Fruit fly (Drosophila melanogaster): Measurements from ENCODE around the gene SAK.

The SAK gene

dm6 chr3L:21496865-21497634 is 18.6 kb downstream of the SAK start, which contains the start of gene Hr78 (continued):
- no peak for TF ChIP-seq NC2β (GFP tag; optimal IDR thresholded peaks at IDR 0.05)

dm6 chr3L:21496502-21496864 is 19.2 kb downstream of the SAK start:
- TF ChIP-seq Max (GFP tag; optimal IDR thresholded peaks at IDR 0.05): no peak
- TF ChIP-seq CHES-1-like (GFP tag; optimal IDR thresholded peaks at IDR 0.05): no peak
- 0 out of 3 replicates have a peak, but pooled peaks have one; percentile 24 for TF ChIP-seq mld (GFP tag; IDR thresholded peaks at IDR 0.05; ENCODE audit: partially characterized antibody)
- no peak for TF ChIP-seq E2f2 (GFP tag; IDR thresholded peaks at IDR 0.05)
- no peak for TF ChIP-seq Mad (GFP tag; optimal IDR thresholded peaks at IDR 0.05)
- TF ChIP-seq mirr (GFP tag; optimal IDR thresholded peaks at IDR 0.05): no peak
- TF ChIP-seq tna (GFP tag; IDR thresholded peaks at IDR 0.05; ENCODE audit: partially characterized antibody): peak; percentile 52; the same call in 1 of the 2 replicates
- no peak for TF ChIP-seq Kr (GFP tag; optimal IDR thresholded peaks at IDR 0.05)
- TF ChIP-seq chinmo (GFP tag; IDR thresholded peaks at IDR 0.05; ENCODE audit: partially characterized antibody): peak; percentile 74; the same call in 2 of the 4 replicates
- TF ChIP-seq tll (GFP tag; optimal IDR thresholded peaks at IDR 0.05): no peak
- TF ChIP-seq seq (GFP tag; IDR thresholded peaks at IDR 0.05): no peak
- TF ChIP-seq CG6689 (GFP tag; IDR thresholded peaks at IDR 0.05): no peak
- TF ChIP-seq CG15011 (GFP tag; optimal IDR thresholded peaks at IDR 0.05): no peak
- no peak for TF ChIP-seq CG9727 (GFP tag; optimal IDR thresholded peaks at IDR 0.05)
- no peak for TF ChIP-seq CG7357 (GFP tag; IDR thresholded peaks at IDR 0.05)
- no peak for TF ChIP-seq disco-r (GFP tag; optimal IDR thresholded peaks at IDR 0.05)
- TF ChIP-seq Ptx1 (GFP tag; IDR thresholded peaks at IDR 0.05): no peak
- no peak for TF ChIP-seq bab2 (GFP tag; optimal IDR thresholded peaks at IDR 0.05)
- 0 out of 2 replicates have a peak, but pooled peaks have one; percentile 2 for TF ChIP-seq CG9932 (GFP tag; IDR thresholded peaks at IDR 0.05)
- TF ChIP-seq CG15073 (GFP tag; optimal IDR thresholded peaks at IDR 0.05): no peak
- TF ChIP-seq run (tag; optimal IDR thresholded peaks at IDR 0.05): no peak
- peak; percentile 91 for TF ChIP-seq Ets65A (GFP tag)
- TF ChIP-seq eyg (GFP tag; optimal IDR thresholded peaks at IDR 0.05): no peak
- TF ChIP-seq repo (GFP tag; optimal IDR thresholded peaks at IDR 0.05): no peak
- TF ChIP-seq Med (GFP tag): peak; percentile 71
- TF ChIP-seq ssp (GFP tag; IDR thresholded peaks at IDR 0.05): no peak
- TF ChIP-seq CG7963 (GFP tag; IDR thresholded peaks at IDR 0.05; ENCODE audit: partially characterized antibody): peak; percentile 48; the same call in 1 of the 3 replicates
- TF ChIP-seq Myb (GFP tag; optimal IDR thresholded peaks at IDR 0.05): no peak
- no peak for TF ChIP-seq dmrt99B (tag; optimal IDR thresholded peaks at IDR 0.05)
- no peak for TF ChIP-seq CG6654 (GFP tag; optimal IDR thresholded peaks at IDR 0.05)
- TF ChIP-seq klu (GFP tag; IDR thresholded peaks at IDR 0.05): no peak
- no peak for TF ChIP-seq slou (GFP tag; optimal IDR thresholded peaks at IDR 0.05)
- TF ChIP-seq danr (GFP tag; IDR thresholded peaks at IDR 0.05): no peak
- no peak for TF ChIP-seq Dad (GFP tag; optimal IDR thresholded peaks at IDR 0.05)
- peak; percentile 95 for TF ChIP-seq ftz-f1 (GFP tag; optimal IDR thresholded peaks at IDR 0.05)
- TF ChIP-seq CG34224 (GFP tag; IDR thresholded peaks at IDR 0.05; ENCODE audit: partially characterized antibody): no peak
- TF ChIP-seq CG7839 (tag; optimal IDR thresholded peaks at IDR 0.05): no peak
- TF ChIP-seq E2f1 (GFP tag; IDR thresholded peaks at IDR 0.05): no peak
- TF ChIP-seq gt (GFP tag; IDR thresholded peaks at IDR 0.05): no peak
- no peak for TF ChIP-seq emc (GFP tag; optimal IDR thresholded peaks at IDR 0.05)
- TF ChIP-seq slbo (GFP tag; IDR thresholded peaks at IDR 0.05): no peak
- TF ChIP-seq CG8478 (optimal IDR thresholded peaks at IDR 0.05): no peak
- TF ChIP-seq peb (GFP tag; IDR thresholded peaks at IDR 0.05): 0 out of 2 replicates have a peak, but pooled peaks have one; percentile 5
- no peak for TF ChIP-seq lov (optimal IDR thresholded peaks at IDR 0.05)
- TF ChIP-seq lov (GFP tag; IDR thresholded peaks at IDR 0.05): no peak
- TF ChIP-seq CG7745 (tag; optimal IDR thresholded peaks at IDR 0.05): no peak
- TF ChIP-seq HmgD (GFP tag; optimal IDR thresholded peaks at IDR 0.05): no peak
- TF ChIP-seq CG11456 (GFP tag; IDR thresholded peaks at IDR 0.05): no peak

Data from whole organism, embryonic.